Worm (Caenorhabditis elegans): ENCODE data around the gene pwp-1.

DNA sequence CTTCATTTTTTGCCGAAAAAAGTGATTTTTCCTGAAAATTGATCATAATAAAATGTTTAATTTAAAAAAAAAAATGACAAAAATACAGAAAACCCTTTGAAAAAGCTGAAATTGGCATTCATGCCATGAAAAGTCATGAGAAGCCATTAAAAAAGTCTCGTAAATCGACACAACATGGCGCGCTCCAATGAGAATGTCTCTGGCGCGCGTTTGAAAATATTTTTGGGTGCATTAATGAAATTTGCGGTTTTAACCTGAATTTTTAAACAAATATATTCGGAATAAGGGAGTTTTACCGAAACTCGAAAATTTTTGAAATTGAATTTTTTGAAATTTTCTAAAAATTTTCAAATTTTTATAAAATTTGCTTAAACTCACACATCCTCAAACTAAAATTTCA is 11.4 kb upstream of the pwp-1 start:
- TF ChIP-seq nhr-76 (tag; optimal IDR thresholded peaks at IDR 0.05): no peak
- TF ChIP-seq mep-1 (tag; optimal IDR thresholded peaks at IDR 0.05): no peak
- TF ChIP-seq nhr-28 (tag; optimal IDR thresholded peaks at IDR 0.05): no peak
- no peak for TF ChIP-seq ham-2 (GFP tag; optimal IDR thresholded peaks at IDR 0.05)
- TF ChIP-seq blmp-1 (tag; optimal IDR thresholded peaks at IDR 0.05): no peak
- TF ChIP-seq lin-32 (GFP tag; optimal IDR thresholded peaks at IDR 0.05): no peak
- TF ChIP-seq lin-13 (tag; optimal IDR thresholded peaks at IDR 0.05): no peak
- TF ChIP-seq pha-4 (tag; optimal IDR thresholded peaks at IDR 0.05): no peak
